Worm (Caenorhabditis elegans) whole organism, L2 larva: ENCODE data around the gene inpp-4B.

Source experiments
- ama-1 ChIP-seq: fragments of 150-350 bp; optimal IDR thresholded peaks from 2 replicates; lab custom pipeline; 2018; ENCODE audit warnings: inconsistent platforms
- crh-2 ChIP-seq: sonication (generic microtip); optimal IDR thresholded peaks from 2 replicates; lab custom pipeline; 2017; ENCODE audit warnings: missing biosample characterization, missing genetic modification characterization
- elt-1 ChIP-seq: fragments of 150-350 bp; optimal IDR thresholded peaks from 2 replicates; lab custom pipeline; 2014; ENCODE audit warnings: missing biosample characterization, missing genetic modification characterization
- lin-39 ChIP-seq: fragments of 150-350 bp; optimal IDR thresholded peaks from 2 replicates; lab custom pipeline; 2014; ENCODE audit warnings: missing biosample characterization, missing genetic modification reagents, missing genetic modification characterization
- mdl-1 ChIP-seq, 2 experiments: fragments of 150-350 bp in 1 of 2; sonication (generic microtip) in 1 of 2; optimal IDR thresholded peaks; 2 replicates each; lab custom pipeline; 2017; ENCODE audit warnings: missing biosample characterization in 2 of 2, missing genetic modification characterization in 2 of 2
- nhr-10 ChIP-seq: sonication (generic microtip); optimal IDR thresholded peaks from 2 replicates; lab custom pipeline; 2017; ENCODE audit warnings: missing biosample characterization, missing genetic modification characterization
- nhr-12 ChIP-seq: fragments of 150-350 bp; optimal IDR thresholded peaks from 2 replicates; lab custom pipeline; 2014; ENCODE audit warnings: missing biosample characterization, missing genetic modification characterization
- nhr-21 ChIP-seq: fragments of 150-350 bp; optimal IDR thresholded peaks from 2 replicates; lab custom pipeline; 2014; ENCODE audit warnings: missing biosample characterization, missing genetic modification characterization
- nhr-6 ChIP-seq: fragments of 150-350 bp; optimal IDR thresholded peaks from 2 replicates; lab custom pipeline; 2014; ENCODE audit warnings: missing biosample characterization, missing genetic modification characterization
- zag-1 ChIP-seq: fragments of 150-350 bp; optimal IDR thresholded peaks from 2 replicates; lab custom pipeline; 2014; ENCODE audit warnings: missing biosample characterization, missing genetic modification characterization
- ztf-11 ChIP-seq: sonication (generic microtip); optimal IDR thresholded peaks from 2 replicates; lab custom pipeline; 2017; ENCODE audit warnings: missing biosample characterization, missing genetic modification characterization

DNA sequence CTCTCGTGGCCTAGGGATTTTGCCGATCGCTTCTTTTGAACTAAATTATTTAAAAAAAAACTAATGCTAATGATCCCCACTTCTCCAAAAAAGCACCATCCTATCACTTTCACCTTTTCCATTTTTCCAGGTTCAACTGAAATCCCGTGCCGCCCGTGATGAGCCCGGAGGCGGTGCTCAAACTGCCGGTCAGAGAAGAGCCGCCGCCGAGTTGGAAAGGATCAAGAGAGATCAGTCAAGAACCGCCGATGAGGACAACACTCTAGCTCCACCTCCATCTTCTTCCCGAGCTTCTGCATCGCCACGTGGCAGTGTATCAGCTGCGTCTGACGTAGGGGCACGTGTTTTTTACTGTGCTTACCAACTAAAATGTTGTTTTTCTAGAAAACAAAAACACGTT is 13.3 kb downstream of the inpp-4B start:
- no peak for TF ChIP-seq ama-1 (lab: Kevin White, UChicago)
- no peak for TF ChIP-seq nhr-12 (tag; lab: Kevin White, UChicago)
- TF ChIP-seq lin-39 (tag; lab: Kevin White, UChicago) = no peak
- TF ChIP-seq nhr-21 = no peak
- TF ChIP-seq mdl-1 (tag; optimal IDR thresholded peaks at IDR 0.05; lab: Kevin White, UChicago) = no peak
- TF ChIP-seq crh-2 (tag; lab: Kevin White, UChicago) = no peak
- no peak for TF ChIP-seq zag-1
- TF ChIP-seq nhr-10 = no peak
- no peak for TF ChIP-seq elt-1
- no peak for TF ChIP-seq ztf-11 (tag; lab: Kevin White, UChicago)
- no peak for TF ChIP-seq nhr-6 (tag; lab: Kevin White, UChicago)
